Fruit fly (Drosophila melanogaster) whole organism, prepupa: ENCODE data around the gene Nrt.
A peak's percentile ranks its signal among the peaks of the same experiment; 100 is the strongest.

ENCODE experiments used
- CG10631 ChIP-seq: fragments of 200-800 bp; sonication (Bioruptor generic); optimal IDR thresholded peaks from 2 replicates; lab custom pipeline; 2016; ENCODE audit warnings: missing biosample characterization, missing genetic modification characterization
- CG10669 ChIP-seq: fragments of 200-800 bp; sonication (Bioruptor generic); optimal IDR thresholded peaks from 3 replicates; lab custom pipeline; 2018; ENCODE audit warnings: missing biosample characterization, mild to moderate bottlenecking, missing genetic modification characterization, moderate library complexity
- CG11294 ChIP-seq: fragments of 200-800 bp; sonication (Bioruptor generic); IDR thresholded peaks from 2 replicates; pipeline ENCODE4 v1.3.6; 2022; ENCODE audit warnings: missing biosample characterization, missing genetic modification characterization
- CG11762 ChIP-seq: fragments of 200-800 bp; sonication (Bioruptor generic); optimal IDR thresholded peaks from 3 replicates; lab custom pipeline; 2016; ENCODE audit warnings: missing biosample characterization, missing genetic modification characterization; ENCODE audit not compliant: insufficient read depth
- CG11902 ChIP-seq: fragments of 200-800 bp; sonication (Bioruptor generic); optimal IDR thresholded peaks from 3 replicates; lab custom pipeline; 2016; ENCODE audit warnings: missing biosample characterization, missing genetic modification characterization
- CG3032 ChIP-seq: fragments of 200-800 bp; optimal IDR thresholded peaks from 2 replicates; lab custom pipeline; 2019; ENCODE audit warnings: missing biosample characterization, mild to moderate bottlenecking, missing genetic modification characterization, moderate library complexity
- CG32006 ChIP-seq: fragments of 200-800 bp; sonication (Bioruptor generic); optimal IDR thresholded peaks from 3 replicates; lab custom pipeline; 2017; ENCODE audit warnings: missing biosample characterization, mild to moderate bottlenecking, missing genetic modification characterization
- CG34406 ChIP-seq: fragments of 200-800 bp; sonication (Bioruptor generic); optimal IDR thresholded peaks from 3 replicates; lab custom pipeline; 2016; ENCODE audit warnings: missing biosample characterization, missing genetic modification characterization
- CG6808 ChIP-seq: fragments of 200-800 bp; sonication (Bioruptor generic); optimal IDR thresholded peaks from 3 replicates; lab custom pipeline; 2017; ENCODE audit warnings: missing biosample characterization, missing genetic modification characterization, mild to moderate bottlenecking, moderate library complexity, missing genetic modification reagents
- CG7368 ChIP-seq: fragments of 200-800 bp; sonication (Bioruptor generic); optimal IDR thresholded peaks from 3 replicates; lab custom pipeline; 2016; ENCODE audit warnings: missing biosample characterization, missing genetic modification characterization
- CG8119 ChIP-seq: fragments of 200-800 bp; sonication (Bioruptor generic); IDR thresholded peaks from 3 replicates; pipeline ENCODE4 v1.3.6; 2022; ENCODE audit warnings: missing biosample characterization, missing genetic modification characterization
- CG9139 ChIP-seq: fragments of 200-800 bp; sonication (Bioruptor generic); optimal IDR thresholded peaks from 3 replicates; lab custom pipeline; 2017; ENCODE audit warnings: missing biosample characterization, mild to moderate bottlenecking, missing genetic modification characterization
- Eip75B ChIP-seq: fragments of 200-800 bp; sonication (Bioruptor generic); optimal IDR thresholded peaks from 3 replicates; lab custom pipeline; 2016; ENCODE audit warnings: missing biosample characterization, missing genetic modification characterization
- Eip78C ChIP-seq: fragments of 200-800 bp; sonication (Bioruptor generic); peaks from one replicate; lab custom pipeline; 2016; ENCODE audit warnings: missing biosample characterization, missing genetic modification characterization
- Eip93F ChIP-seq: fragments of 200-800 bp; sonication (Bioruptor generic); optimal IDR thresholded peaks from 2 replicates; lab custom pipeline; 2016; ENCODE audit warnings: missing biosample characterization, mild to moderate bottlenecking, missing genetic modification characterization
- Ets96B ChIP-seq: fragments of 200-800 bp; optimal IDR thresholded peaks from 2 replicates; lab custom pipeline; 2019; ENCODE audit warnings: missing biosample characterization, mild to moderate bottlenecking, missing genetic modification characterization, moderate library complexity
- Gug ChIP-seq: fragments of 200-800 bp; sonication (Bioruptor generic); IDR thresholded peaks from 2 replicates; pipeline ENCODE4 v1.3.6; 2022; ENCODE audit warnings: missing biosample characterization, missing genetic modification characterization
- Hr39 ChIP-seq: fragments of 200-800 bp; sonication (Bioruptor generic); optimal IDR thresholded peaks from 2 replicates; lab custom pipeline; 2016; ENCODE audit warnings: missing biosample characterization, missing genetic modification characterization
- Lpt ChIP-seq: fragments of 200-800 bp; sonication (Bioruptor generic); optimal IDR thresholded peaks from 3 replicates; lab custom pipeline; 2016; ENCODE audit warnings: missing biosample characterization, missing genetic modification characterization
- Met ChIP-seq: fragments of 200-800 bp; sonication (Bioruptor generic); optimal IDR thresholded peaks from 3 replicates; lab custom pipeline; 2016; ENCODE audit warnings: missing biosample characterization, missing genetic modification characterization
- OdsH ChIP-seq: fragments of 200-800 bp; sonication (Bioruptor generic); optimal IDR thresholded peaks from 3 replicates; lab custom pipeline; 2016; ENCODE audit warnings: missing biosample characterization, missing genetic modification characterization
- Sox102F ChIP-seq: fragments of 200-800 bp; sonication (Bioruptor generic); optimal IDR thresholded peaks from 2 replicates; lab custom pipeline; 2016; ENCODE audit warnings: missing biosample characterization, mild to moderate bottlenecking, missing genetic modification characterization
- achi ChIP-seq: fragments of 200-800 bp; sonication (Bioruptor generic); optimal IDR thresholded peaks from 3 replicates; lab custom pipeline; 2016; ENCODE audit warnings: missing biosample characterization, missing genetic modification characterization
- cyc ChIP-seq: fragments of 200-800 bp; sonication (Bioruptor generic); optimal IDR thresholded peaks from 3 replicates; lab custom pipeline; 2016; ENCODE audit warnings: missing biosample characterization, missing genetic modification characterization
- dac ChIP-seq: fragments of 200-800 bp; sonication (Bioruptor generic); optimal IDR thresholded peaks from 2 replicates; lab custom pipeline; 2017; ENCODE audit warnings: missing biosample characterization, mild to moderate bottlenecking, missing genetic modification characterization
- esn ChIP-seq: fragments of 200-800 bp; sonication (Bioruptor generic); optimal IDR thresholded peaks from 2 replicates; lab custom pipeline; 2016; ENCODE audit warnings: missing biosample characterization, mild to moderate bottlenecking, missing genetic modification characterization, moderate library complexity
- fd59A ChIP-seq: fragments of 200-800 bp; sonication (Bioruptor generic); optimal IDR thresholded peaks from 2 replicates; lab custom pipeline; 2017; ENCODE audit warnings: missing biosample characterization, mild to moderate bottlenecking, missing genetic modification characterization, missing genetic modification reagents
- fd85E ChIP-seq: fragments of 200-800 bp; sonication (Bioruptor generic); optimal IDR thresholded peaks from 3 replicates; lab custom pipeline; 2016; ENCODE audit warnings: missing biosample characterization, missing genetic modification characterization
- fkh ChIP-seq: fragments of 200-800 bp; sonication (Bioruptor generic); optimal IDR thresholded peaks from 3 replicates; lab custom pipeline; 2017; ENCODE audit warnings: missing biosample characterization, mild to moderate bottlenecking, missing genetic modification characterization, moderate library complexity
- lz ChIP-seq: fragments of 200-800 bp; sonication (Bioruptor generic); optimal IDR thresholded peaks from 3 replicates; lab custom pipeline; 2016; ENCODE audit warnings: missing biosample characterization, missing genetic modification characterization
- net ChIP-seq: fragments of 200-800 bp; sonication (Bioruptor generic); optimal IDR thresholded peaks from 3 replicates; lab custom pipeline; 2016; ENCODE audit warnings: missing biosample characterization, missing genetic modification characterization
- pdm3 ChIP-seq: fragments of 200-800 bp; sonication (Bioruptor generic); optimal IDR thresholded peaks from 3 replicates; lab custom pipeline; 2016; ENCODE audit warnings: missing biosample characterization, missing genetic modification characterization
- salr ChIP-seq, 2 experiments: fragments of 200-800 bp; sonication (Bioruptor generic); optimal IDR thresholded peaks; 3 replicates each; lab custom pipeline; 2016 to 2018; ENCODE audit warnings: missing biosample characterization in 2 of 2, missing genetic modification characterization in 2 of 2, mild to moderate bottlenecking in 1 of 2
- spab ChIP-seq: fragments of 200-800 bp; sonication (Bioruptor generic); optimal IDR thresholded peaks from 2 replicates; lab custom pipeline; 2017; ENCODE audit warnings: missing biosample characterization, mild to moderate bottlenecking, missing genetic modification characterization, missing genetic modification reagents
- ss ChIP-seq, 2 experiments: fragments of 200-800 bp; sonication (Bioruptor generic); optimal IDR thresholded peaks; 2 replicates in 1 of 2; 3 replicates in 1 of 2; lab custom pipeline; 2017 to 2018; ENCODE audit warnings: mild to moderate bottlenecking in 2 of 2, missing biosample characterization in 2 of 2, missing genetic modification characterization in 2 of 2, moderate library complexity in 1 of 2
- svp ChIP-seq: fragments of 200-800 bp; sonication (Bioruptor generic); peaks from one replicate; lab custom pipeline; 2016; ENCODE audit warnings: missing biosample characterization, missing genetic modification characterization
- topi ChIP-seq: fragments of 200-800 bp; sonication (Bioruptor generic); optimal IDR thresholded peaks from 3 replicates; lab custom pipeline; 2016; ENCODE audit warnings: missing biosample characterization, missing genetic modification characterization
- vri ChIP-seq: fragments of 200-800 bp; sonication (Bioruptor generic); optimal IDR thresholded peaks from 3 replicates; lab custom pipeline; 2016; ENCODE audit warnings: missing biosample characterization, mild to moderate bottlenecking, missing genetic modification characterization

Nrt gene

dm6 chr3L:16765647-16766628 lies at the start of gene Nrt (continued):
- peak; percentile 52 for TF ChIP-seq CG34406
- TF ChIP-seq CG9139: peak; percentile 62
- no peak for TF ChIP-seq Gug
- TF ChIP-seq svp (GFP tag; lab: Kevin White, UChicago): no peak
- peak; percentile 61 for TF ChIP-seq vri (GFP tag; lab: Kevin White, UChicago)
- TF ChIP-seq CG11294 (GFP tag; lab: Robert Waterston, UW): 0 out of 2 replicates have a peak, but pooled peaks have one; percentile 7
- TF ChIP-seq CG11762 (GFP tag; lab: Kevin White, UChicago): peak; percentile 8
- no peak for TF ChIP-seq CG11902 (GFP tag; lab: Kevin White, UChicago)
- no peak for TF ChIP-seq Hr39
- TF ChIP-seq dac: no peak
- TF ChIP-seq fd59A (GFP tag; lab: Kevin White, UChicago): no peak

dm6 chr3L:16724561-16724960 lies 41.3 kb upstream of the Nrt start, which contains the start of gene CG13031:
TSS of gene CG13031 (plus strand) at chr3L:16724861.
- TF ChIP-seq fd85E (GFP tag; lab: Kevin White, UChicago) (no peak), CG6808 (no peak), CG10669 (no peak), Ets96B (tag; lab: Kevin White, UChicago) (no peak), OdsH (no peak), spab (GFP tag; lab: Kevin White, UChicago) (no peak), net (GFP tag; lab: Kevin White, UChicago) (no peak), Eip78C (GFP tag; lab: Kevin White, UChicago) (no peak), Sox102F (GFP tag; lab: Kevin White, UChicago) (no peak), Lpt (GFP tag; lab: Kevin White, UChicago) (no peak), achi (GFP tag; lab: Kevin White, UChicago) (no peak), CG3032 (tag; lab: Kevin White, UChicago) (no peak), svp (GFP tag; lab: Kevin White, UChicago) (no peak), Gug (no peak), pdm3 (GFP tag; lab: Kevin White, UChicago) (no peak), cyc (GFP tag; lab: Kevin White, UChicago) (no peak), salr (GFP tag; optimal IDR thresholded peaks at IDR 0.05; lab: Kevin White, UChicago) (no peak), lz (GFP tag; lab: Kevin White, UChicago) (no peak), CG8119 (no peak)
- TF ChIP-seq, all 60 proteins: peak for 0

DNA sequence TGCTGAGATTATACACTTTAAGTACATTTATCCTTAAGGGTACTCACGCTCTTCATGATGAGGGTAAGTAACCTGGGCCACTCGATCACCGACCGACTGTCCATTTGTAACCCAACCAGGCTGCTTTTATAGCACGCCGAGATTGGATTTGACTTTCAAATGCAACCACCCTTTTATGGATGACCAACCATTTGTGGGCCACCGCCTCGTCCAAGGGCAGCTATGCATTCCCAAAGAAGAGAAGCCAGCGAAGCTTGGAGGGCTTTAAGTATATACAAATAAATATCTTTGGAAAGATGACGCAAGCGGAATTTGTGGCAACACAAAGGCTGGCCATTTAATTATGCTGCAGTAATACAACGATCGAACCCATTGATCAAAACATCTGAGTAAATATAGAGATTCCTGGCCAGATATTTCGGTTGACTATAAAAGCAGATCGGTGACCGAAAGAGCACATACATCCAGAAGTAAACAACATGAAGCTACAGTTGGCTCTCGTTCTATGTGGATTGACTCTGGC lies 39.7 kb upstream of the Nrt start, which contains the start of the genes CG13026 and PGRP-SB2:
Gene CG13026 (minus strand): TSS at position 101 of the 523 bp plus-strand sequence.
Gene PGRP-SB2 (plus strand): TSS at position 473 of the 523 bp plus-strand sequence.
- TF ChIP-seq cyc (GFP tag; lab: Kevin White, UChicago) (no peak), fd59A (GFP tag; lab: Kevin White, UChicago) (no peak)
- TF ChIP-seq, all 60 proteins: peak for 0

- TF ChIP-seq esn (GFP tag; lab: Kevin White, UChicago) (peak; percentile 11), fd85E (GFP tag; lab: Kevin White, UChicago) (no peak), svp (GFP tag; lab: Kevin White, UChicago) (peak; percentile 97)
- TF ChIP-seq, all 60 proteins: peak for 2
Measured at dm6 chr3L:16727939-16728635, 37.8 kb upstream of the Nrt start, which contains the start of gene PGRP-SB1. TSS of gene PGRP-SB1 (minus strand) at chr3L:16727989.

- TF ChIP-seq CG9139: no peak
- no peak for TF ChIP-seq Eip78C (GFP tag; lab: Kevin White, UChicago)
- no peak for TF ChIP-seq Met (GFP tag; lab: Kevin White, UChicago)
- TF ChIP-seq Eip75B (GFP tag; lab: Kevin White, UChicago): no peak
- TF ChIP-seq CG10669: no peak
- no peak for TF ChIP-seq Eip93F (GFP tag; lab: Kevin White, UChicago)
- TF ChIP-seq ss (GFP tag; optimal IDR thresholded peaks at IDR 0.05; lab: Kevin White, UChicago): no peak
- TF ChIP-seq CG11762 (GFP tag; lab: Kevin White, UChicago): no peak
- no peak for TF ChIP-seq OdsH
- TF ChIP-seq fkh: no peak
- TF ChIP-seq CG7368 (GFP tag; lab: Kevin White, UChicago): no peak
- TF ChIP-seq CG8119: no peak
- TF ChIP-seq svp (GFP tag; lab: Kevin White, UChicago): no peak
- TF ChIP-seq topi (GFP tag; lab: Kevin White, UChicago): no peak
- no peak for TF ChIP-seq Hr39
- TF ChIP-seq CG32006 (GFP tag; lab: Kevin White, UChicago): no peak
- TF ChIP-seq dac: no peak
- no peak for TF ChIP-seq pdm3 (GFP tag; lab: Kevin White, UChicago)
- TF ChIP-seq CG10631 (GFP tag; lab: Kevin White, UChicago): no peak
- no peak for TF ChIP-seq CG11294 (GFP tag; lab: Robert Waterston, UW)
- TF ChIP-seq, all 60 proteins: peak for 0
Measured at dm6 chr3L:16730645-16731044, 35.2 kb upstream of the Nrt start, which contains the start of gene Dbp73D. TSS of gene Dbp73D (minus strand) at chr3L:16730818.
